Fruit fly (Drosophila melanogaster) whole organism, larva: ENCODE results near the gene AlaRS-m.
A peak's percentile ranks its signal among the peaks of the same experiment; 100 is the strongest.

ENCODE experiments used
- noc ChIP-seq: fragments of 200-800 bp; sonication (Bioruptor generic); optimal IDR thresholded peaks from 3 replicates; lab custom pipeline; 2019; ENCODE audit warnings: missing biosample characterization, mild to moderate bottlenecking, missing genetic modification characterization, moderate library complexity

AlaRS-m gene

DNA sequence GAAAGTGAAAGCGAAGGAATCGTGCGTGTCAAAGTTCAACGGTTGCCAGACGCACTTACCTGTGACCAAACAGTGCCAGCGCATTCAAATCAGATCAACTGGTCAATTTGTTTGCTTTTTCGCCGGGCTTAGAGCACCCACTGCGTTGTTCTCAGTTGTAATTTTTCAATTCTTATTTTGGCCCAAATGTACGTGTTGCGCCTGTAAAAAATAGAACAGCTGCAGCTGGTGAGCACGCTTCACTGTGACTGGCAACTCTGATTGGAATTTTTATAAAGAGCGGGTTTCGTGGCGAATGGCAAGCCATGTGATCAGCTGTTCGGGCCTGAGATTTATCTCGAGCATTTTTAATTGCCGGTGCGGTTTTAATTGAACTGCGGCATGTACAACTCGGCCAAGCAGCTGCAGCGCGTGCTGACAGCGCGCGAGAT is at the start of gene AlaRS-m, which contains the start of gene Fitm:
AlaRS-m (plus strand) TSS at position 285 of the 431 bp plus-strand sequence.
Fitm (minus strand) TSS at position 250 of the 431 bp plus-strand sequence.
- TF ChIP-seq noc (tag; lab: Kevin White, UChicago): no peak

DNA sequence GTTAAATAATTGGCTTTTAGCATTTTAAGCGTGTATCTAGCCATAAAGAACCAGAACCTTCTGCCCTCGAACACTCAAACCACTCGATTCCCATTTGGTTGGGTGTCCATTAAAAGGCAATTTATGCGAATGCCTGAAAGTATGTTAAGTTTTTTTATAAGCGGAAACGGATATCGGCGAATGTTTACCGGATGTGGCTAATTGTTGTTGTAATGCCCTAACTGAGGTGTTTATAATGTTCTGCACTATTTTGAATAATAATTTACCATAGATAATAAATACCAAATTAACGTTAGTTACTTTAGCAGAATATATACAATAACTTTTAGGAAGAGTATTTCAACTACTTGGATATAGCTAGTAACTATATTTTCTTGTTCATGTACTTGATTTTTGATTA is 49.2 kb upstream of the AlaRS-m start:
- no peak for TF ChIP-seq noc (tag; lab: Kevin White, UChicago)

- TF ChIP-seq noc (tag; lab: Kevin White, UChicago): no peak
Measured at dm6 chr3L:5102050-5102449, 43.8 kb upstream of the AlaRS-m start.

- TF ChIP-seq noc (tag; lab: Kevin White, UChicago): no peak
Measured at dm6 chr3L:5125202-5125601, 20.7 kb upstream of the AlaRS-m start.

- no peak for TF ChIP-seq noc (tag; lab: Kevin White, UChicago)
Measured at dm6 chr3L:5127609-5128008, 18.3 kb upstream of the AlaRS-m start.

DNA sequence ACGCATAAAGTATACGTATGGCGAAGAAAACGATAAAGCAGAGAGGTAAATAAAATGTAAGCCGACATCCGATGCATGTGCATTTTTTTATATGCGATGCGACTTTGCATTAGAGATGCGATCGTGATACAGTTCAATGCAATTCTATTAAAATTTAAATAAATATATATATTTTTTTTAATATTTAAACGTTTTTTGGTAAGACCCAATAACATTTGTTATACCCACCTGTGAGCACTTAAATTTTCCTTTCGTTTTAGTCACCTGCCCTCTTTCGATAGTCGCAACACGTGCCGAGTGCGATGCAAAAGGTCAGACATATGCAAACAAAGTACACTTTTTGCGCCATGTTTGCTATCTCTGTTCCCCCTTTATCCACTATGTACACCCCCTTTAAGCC is 17.7 kb upstream of the AlaRS-m start:
- no peak for TF ChIP-seq noc (tag; lab: Kevin White, UChicago)

DNA sequence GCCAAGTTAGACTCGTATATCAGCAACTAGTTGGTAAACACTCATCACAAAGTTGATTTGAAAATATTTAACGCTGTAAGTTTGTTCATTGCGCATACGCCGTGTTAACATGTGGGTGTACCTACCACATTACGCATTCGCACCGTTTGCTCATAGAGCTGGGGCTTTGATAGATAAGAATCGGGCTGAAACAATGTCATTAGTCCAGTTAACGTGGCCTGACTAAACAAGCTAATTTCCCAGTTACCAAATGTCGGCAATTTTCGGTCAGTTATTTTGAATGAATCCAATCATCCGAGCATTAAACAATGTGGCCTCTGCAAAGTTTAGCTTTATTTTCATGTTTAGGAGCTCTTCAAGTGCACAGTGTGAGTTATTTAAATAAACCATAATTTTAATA is 16.7 kb upstream of the AlaRS-m start, which contains the start of gene CG4597:
CG4597 (plus strand) TSS at position 301 of the 400 bp plus-strand sequence.
- TF ChIP-seq noc (tag; lab: Kevin White, UChicago): no peak

- no peak for TF ChIP-seq noc (tag; lab: Kevin White, UChicago)
Measured at dm6 chr3L:5130508-5130907, 15.4 kb upstream of the AlaRS-m start.

DNA sequence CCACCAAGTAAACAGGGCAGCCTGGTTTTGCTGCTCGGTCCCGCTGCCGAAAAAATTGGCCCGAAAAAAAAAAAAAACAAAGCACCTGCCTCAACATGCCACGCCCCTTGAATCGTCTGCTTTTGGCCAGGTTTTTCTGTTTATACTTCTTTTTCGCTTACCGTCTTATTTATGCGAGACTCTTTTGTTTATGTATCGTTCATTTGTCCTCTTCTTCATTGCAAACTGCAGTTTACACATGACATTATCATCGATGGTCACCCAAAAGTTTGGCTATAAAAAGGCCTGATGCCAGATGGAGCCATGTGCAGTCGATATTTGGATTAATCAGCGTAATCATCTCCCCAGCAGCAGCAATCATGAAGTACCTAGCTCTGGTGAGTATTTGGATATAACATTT is 14.7 kb upstream of the AlaRS-m start, which contains the start of gene CG15212:
CG15212 (plus strand) TSS at position 301 of the 400 bp plus-strand sequence.
- no peak for TF ChIP-seq noc (tag; lab: Kevin White, UChicago)

DNA sequence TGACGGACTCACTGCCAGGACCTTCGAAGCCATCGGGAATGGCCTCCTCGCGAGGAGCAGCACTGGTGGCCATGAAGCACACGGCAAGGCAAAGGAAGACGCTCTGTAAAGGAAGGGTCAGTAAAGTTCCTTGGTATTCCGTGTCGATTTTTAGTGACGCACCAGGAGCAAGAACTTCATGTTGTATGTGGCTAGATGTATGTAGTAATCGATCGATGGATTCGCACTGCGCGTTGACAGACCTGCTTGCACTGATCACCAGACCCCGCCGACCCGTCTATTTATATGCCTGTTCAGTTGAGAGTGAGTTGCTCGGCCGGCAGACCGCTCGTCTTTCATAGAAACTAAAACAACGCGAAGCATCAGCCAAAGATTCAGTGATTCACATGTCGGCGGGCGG is 12.9 kb upstream of the AlaRS-m start, which contains the start of gene CG15213:
CG15213 (minus strand) TSS at position 255 of the 400 bp plus-strand sequence.
- no peak for TF ChIP-seq noc (tag; lab: Kevin White, UChicago)

DNA sequence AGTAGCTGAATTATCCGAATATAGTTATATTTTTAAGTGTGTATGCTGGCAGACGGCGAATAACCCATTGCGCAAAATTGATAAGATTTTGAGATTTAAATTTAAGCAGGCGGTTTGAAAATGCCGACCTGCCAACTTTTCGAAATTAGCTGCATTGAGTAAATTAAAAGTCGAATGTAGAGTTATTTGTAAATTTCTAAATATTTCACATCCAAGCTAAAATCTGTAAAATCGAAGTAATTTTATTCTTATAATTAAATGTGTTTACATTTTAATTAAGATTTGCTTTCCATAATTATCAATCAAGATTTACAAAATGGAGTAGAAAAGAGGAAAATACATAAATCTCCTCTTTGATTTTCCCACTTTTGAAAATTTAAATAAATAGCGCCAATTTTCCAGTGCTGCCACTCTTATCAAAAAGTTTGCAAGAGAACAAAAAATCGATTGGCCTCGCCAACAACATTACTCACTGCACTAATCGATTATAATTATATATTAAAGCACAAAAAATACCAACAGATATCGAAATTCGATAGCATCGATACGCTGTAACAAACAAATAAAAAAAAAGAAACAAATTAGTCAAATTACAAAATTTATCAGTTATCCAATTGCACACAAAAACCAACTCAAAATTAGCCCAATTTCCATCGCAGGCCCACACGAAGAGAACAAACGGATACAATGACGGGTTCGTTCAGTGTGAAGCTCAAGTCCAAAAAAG is 12.0 kb upstream of the AlaRS-m start, which contains the start of gene Yod1:
Yod1 (plus strand) TSS at position 168 of the 727 bp plus-strand sequence.
- TF ChIP-seq noc (tag; lab: Kevin White, UChicago): no peak

- TF ChIP-seq noc (tag; lab: Kevin White, UChicago): no peak
Measured at dm6 chr3L:5136123-5136522, 9.8 kb upstream of the AlaRS-m start, which contains the start of the genes CG10674 and CG4611. Gene CG10674, minus strand, starts transcription at chr3L:5136292. Gene CG4611, plus strand, starts transcription at chr3L:5136376.

dm6 chr3L:5139312-5139711 is 6.6 kb upstream of the AlaRS-m start, which contains the start of the genes Tcs5 and CHMP2B:
Gene Tcs5, minus strand, starts transcription at chr3L:5139395.
Gene CHMP2B, plus strand, starts transcription at chr3L:5139619.
- peak; percentile 99 for TF ChIP-seq noc (tag; lab: Kevin White, UChicago)

- no peak for TF ChIP-seq noc (tag; lab: Kevin White, UChicago)
Measured at dm6 chr3L:5141380-5142101, 4.4 kb upstream of the AlaRS-m start, which contains the start of the genes Dhrs4 and Gdap1. Gene Dhrs4, minus strand, starts transcription at chr3L:5141646. Gene Gdap1, plus strand, starts transcription at chr3L:5141953.

- peak; percentile 55 for TF ChIP-seq noc (tag; lab: Kevin White, UChicago)
Measured at dm6 chr3L:5152354-5152806, 6.5 kb downstream of the AlaRS-m start, which contains the start of the genes Gen and Srp54k. Gene Gen, minus strand, starts transcription at chr3L:5152376. Gene Srp54k, plus strand, starts transcription at chr3L:5152678.
